Worm (Caenorhabditis elegans) whole organism, L1 larva: ENCODE measurements around the gene F16B12.6.
A peak's percentile ranks its signal among the peaks of the same experiment; 100 is the strongest.

Source experiments
- C04F5.9 ChIP-seq: sonication (generic microtip); optimal IDR thresholded peaks from 2 replicates; lab custom pipeline; 2016; ENCODE audit warnings: missing genetic modification characterization, missing compliant biosample characterization
- C16A3.4 ChIP-seq: fragments of 150-350 bp; optimal IDR thresholded peaks from 2 replicates; lab custom pipeline; 2014; ENCODE audit warnings: missing biosample characterization, missing genetic modification characterization
- C34B4.2 ChIP-seq: sonication (generic microtip); optimal IDR thresholded peaks from 2 replicates; lab custom pipeline; 2017; ENCODE audit warnings: mild to moderate bottlenecking, missing genetic modification characterization, missing compliant biosample characterization
- Y116A8C.19 ChIP-seq: sonication (generic microtip); optimal IDR thresholded peaks from 2 replicates; lab custom pipeline; 2016; ENCODE audit warnings: missing compliant biosample characterization, missing genetic modification characterization, borderline replicate concordance
- aha-1 ChIP-seq: fragments of 150-350 bp; optimal IDR thresholded peaks from 2 replicates; lab custom pipeline; 2014; ENCODE audit warnings: missing biosample characterization, missing genetic modification characterization
- blmp-1 ChIP-seq: fragments of 150-350 bp; optimal IDR thresholded peaks from 2 replicates; lab custom pipeline; 2014; ENCODE audit warnings: missing biosample characterization, missing genetic modification characterization
- ceh-63 ChIP-seq: fragments of 200-800 bp; sonication (Bioruptor generic); optimal IDR thresholded peaks from 2 replicates; lab custom pipeline; 2018; ENCODE audit warnings: mild to moderate bottlenecking, missing genetic modification characterization, missing compliant biosample characterization
- ceh-8 ChIP-seq: fragments of 200-800 bp; sonication (Bioruptor generic); optimal IDR thresholded peaks from 2 replicates; lab custom pipeline; 2018; ENCODE audit warnings: mild to moderate bottlenecking, missing genetic modification characterization, moderate library complexity, missing compliant biosample characterization
- ceh-82 ChIP-seq, 3 experiments: fragments of 150-350 bp in 1 of 3; sonication (generic microtip) in 2 of 3; optimal IDR thresholded peaks; 2 replicates each; lab custom pipeline; 2014 to 2017; ENCODE audit warnings: missing biosample characterization in 3 of 3, missing genetic modification characterization in 3 of 3
- ceh-88 ChIP-seq: fragments of 200-800 bp; sonication (Bioruptor generic); IDR thresholded peaks from 2 replicates; pipeline ENCODE4 v1.3.6; 2022; ENCODE audit warnings: missing genetic modification characterization, missing compliant biosample characterization
- ces-1 ChIP-seq: fragments of 150-350 bp; optimal IDR thresholded peaks from 2 replicates; lab custom pipeline; 2014; ENCODE audit warnings: missing biosample characterization, missing genetic modification reagents, missing genetic modification characterization
- dpl-1 ChIP-seq, 3 experiments: fragments of 150-350 bp in 2 of 3; sonication (generic microtip) in 1 of 3; optimal IDR thresholded peaks; 2 replicates each; lab custom pipeline; 2014 to 2017; ENCODE audit warnings: missing biosample characterization in 3 of 3, missing genetic modification characterization in 3 of 3, missing genetic modification reagents in 3 of 3
- efl-1 ChIP-seq, 4 experiments: fragments of 150-350 bp; optimal IDR thresholded peaks in 3 of 4; peaks in 1 of 4; 1 replicate in 1 of 4; 2 replicates in 3 of 4; lab custom pipeline; 2014; ENCODE audit warnings: missing biosample characterization in 2 of 4, missing genetic modification characterization in 2 of 4, missing genetic modification reagents in 2 of 4
- efl-3 ChIP-seq: fragments of 200-800 bp; sonication (Bioruptor generic); optimal IDR thresholded peaks from 2 replicates; lab custom pipeline; 2018; ENCODE audit warnings: mild to moderate bottlenecking, missing genetic modification characterization, missing compliant biosample characterization
- elt-3 ChIP-seq, 6 experiments: fragments of 150-350 bp in 1 of 6; sonication (generic microtip); optimal IDR thresholded peaks; 2 replicates each; lab custom pipeline; 2017 to 2018; ENCODE audit warnings: missing biosample characterization in 6 of 6, missing genetic modification characterization in 6 of 6, inconsistent platforms in 1 of 6
- fos-1 ChIP-seq: fragments of 150-350 bp; optimal IDR thresholded peaks from 2 replicates; lab custom pipeline; 2014; ENCODE audit warnings: missing biosample characterization, missing genetic modification characterization
- grh-1 ChIP-seq: fragments of 200-800 bp; sonication (Bioruptor generic); IDR thresholded peaks from 2 replicates; pipeline ENCODE4 v1.3.6; 2022; ENCODE audit warnings: missing genetic modification reagents, missing genetic modification characterization, missing compliant biosample characterization
- hlh-17 ChIP-seq: fragments of 200-800 bp; sonication (Bioruptor generic); optimal IDR thresholded peaks from 2 replicates; lab custom pipeline; 2018; ENCODE audit warnings: missing genetic modification characterization, mild to moderate bottlenecking, missing compliant biosample characterization, moderate library complexity, borderline replicate concordance
- hlh-4 ChIP-seq: sonication (generic microtip); optimal IDR thresholded peaks from 2 replicates; lab custom pipeline; 2016; ENCODE audit warnings: mild to moderate bottlenecking, missing genetic modification characterization, missing compliant biosample characterization
- hpl-2 ChIP-seq: fragments of 150-350 bp; optimal IDR thresholded peaks from 2 replicates; lab custom pipeline; 2014; ENCODE audit warnings: missing biosample characterization, missing genetic modification reagents, missing genetic modification characterization
- irx-1 ChIP-seq: sonication (generic microtip); optimal IDR thresholded peaks from 2 replicates; lab custom pipeline; 2016; ENCODE audit warnings: missing genetic modification characterization, missing compliant biosample characterization
- jun-1 ChIP-seq: fragments of 150-350 bp; optimal IDR thresholded peaks from 2 replicates; lab custom pipeline; 2014; ENCODE audit warnings: missing biosample characterization, missing genetic modification reagents, missing genetic modification characterization
- lin-14 ChIP-seq: fragments of 200-800 bp; sonication (Bioruptor generic); optimal IDR thresholded peaks from 2 replicates; lab custom pipeline; 2018; ENCODE audit warnings: mild to moderate bottlenecking, missing genetic modification characterization, moderate library complexity, missing compliant biosample characterization
- lin-15B ChIP-seq: fragments of 150-350 bp; sonication (generic microtip); optimal IDR thresholded peaks from 3 replicates; lab custom pipeline; 2014; ENCODE audit warnings: missing biosample characterization, missing genetic modification characterization
- lin-35 ChIP-seq, 2 experiments: fragments of 150-350 bp; optimal IDR thresholded peaks; 2 replicates each; lab custom pipeline; 2014; ENCODE audit warnings: missing biosample characterization in 2 of 2, missing genetic modification characterization in 2 of 2, missing genetic modification reagents in 2 of 2
- lin-39 ChIP-seq: fragments of 150-350 bp; optimal IDR thresholded peaks from 2 replicates; lab custom pipeline; 2014; ENCODE audit warnings: missing biosample characterization, missing genetic modification reagents, missing genetic modification characterization
- lir-3 ChIP-seq: sonication (generic microtip); optimal IDR thresholded peaks from 2 replicates; lab custom pipeline; 2016; ENCODE audit warnings: mild to moderate bottlenecking, missing genetic modification characterization, moderate library complexity, missing compliant biosample characterization; ENCODE audit not compliant: poor library complexity
- mdl-1 ChIP-seq, 2 experiments: fragments of 150-350 bp; optimal IDR thresholded peaks; 2 replicates each; lab custom pipeline; 2014 to 2017; ENCODE audit warnings: missing biosample characterization in 2 of 2, missing genetic modification characterization in 2 of 2, inconsistent platforms in 1 of 2
- mef-2 ChIP-seq: fragments of 150-350 bp; optimal IDR thresholded peaks from 2 replicates; lab custom pipeline; 2014; ENCODE audit warnings: missing biosample characterization, missing genetic modification characterization
- mep-1 ChIP-seq: fragments of 150-350 bp; optimal IDR thresholded peaks from 2 replicates; lab custom pipeline; 2014; ENCODE audit warnings: missing biosample characterization, missing genetic modification characterization
- nhr-11 ChIP-seq: fragments of 150-350 bp; optimal IDR thresholded peaks from 2 replicates; lab custom pipeline; 2014; ENCODE audit warnings: missing biosample characterization, missing genetic modification characterization
- nhr-19 ChIP-seq: fragments of 200-800 bp; sonication (Bioruptor generic); conservative IDR thresholded peaks from 2 replicates; pipeline ENCODE4 v1.3.6; 2022; ENCODE audit warnings: missing genetic modification characterization, missing compliant biosample characterization
- nhr-20 ChIP-seq: sonication (generic microtip); optimal IDR thresholded peaks from 2 replicates; lab custom pipeline; 2016; ENCODE audit warnings: mild to moderate bottlenecking, missing genetic modification characterization, missing compliant biosample characterization
- nhr-237 ChIP-seq: fragments of 150-350 bp; optimal IDR thresholded peaks from 2 replicates; lab custom pipeline; 2014; ENCODE audit warnings: missing biosample characterization, missing genetic modification characterization
- nhr-47 ChIP-seq: sonication (generic microtip); optimal IDR thresholded peaks from 2 replicates; lab custom pipeline; 2016; ENCODE audit warnings: mild to moderate bottlenecking, missing genetic modification characterization, moderate library complexity, missing compliant biosample characterization
- nhr-77 ChIP-seq: fragments of 150-350 bp; optimal IDR thresholded peaks from 2 replicates; lab custom pipeline; 2014; ENCODE audit warnings: missing biosample characterization, missing genetic modification characterization
- nhr-85 ChIP-seq: sonication (generic microtip); peaks from one replicate; lab custom pipeline; 2016; ENCODE audit warnings: missing genetic modification characterization, inconsistent platforms, missing compliant biosample characterization
- nhr-90 ChIP-seq: sonication (generic microtip); optimal IDR thresholded peaks from 2 replicates; lab custom pipeline; 2016; ENCODE audit warnings: mild to moderate bottlenecking, missing genetic modification characterization, missing compliant biosample characterization; ENCODE audit not compliant: poor library complexity
- pag-3 ChIP-seq: sonication (generic microtip); optimal IDR thresholded peaks from 2 replicates; lab custom pipeline; 2017; ENCODE audit warnings: missing genetic modification characterization, mild to moderate bottlenecking, missing compliant biosample characterization, antibody characterized with exemption, borderline replicate concordance; ENCODE audit not compliant: insufficient read depth
- pax-3 ChIP-seq: fragments of 200-800 bp; sonication (Bioruptor generic); optimal IDR thresholded peaks from 2 replicates; lab custom pipeline; 2018; ENCODE audit warnings: mild to moderate bottlenecking, missing genetic modification characterization, moderate library complexity, missing compliant biosample characterization
- pqm-1 ChIP-seq: sonication (generic microtip); optimal IDR thresholded peaks from 3 replicates; lab custom pipeline; 2017; ENCODE audit warnings: missing biosample characterization, missing genetic modification characterization
- rnt-1 ChIP-seq: sonication (generic microtip); optimal IDR thresholded peaks from 2 replicates; lab custom pipeline; 2016; ENCODE audit warnings: mild to moderate bottlenecking, missing genetic modification characterization, moderate library complexity, missing compliant biosample characterization
- skn-1 ChIP-seq: fragments of 150-350 bp; optimal IDR thresholded peaks from 2 replicates; lab custom pipeline; 2014; ENCODE audit warnings: missing biosample characterization, missing genetic modification characterization
- snu-23 ChIP-seq: sonication (generic microtip); optimal IDR thresholded peaks from 2 replicates; lab custom pipeline; 2016; ENCODE audit warnings: missing genetic modification characterization, missing compliant biosample characterization
- sox-4 ChIP-seq: sonication (generic microtip); optimal IDR thresholded peaks from 2 replicates; lab custom pipeline; 2016; ENCODE audit warnings: missing genetic modification characterization, missing compliant biosample characterization
- unc-30 ChIP-seq: sonication (generic microtip); optimal IDR thresholded peaks from 2 replicates; lab custom pipeline; 2017; ENCODE audit warnings: missing biosample characterization, missing genetic modification characterization
- xbp-1 ChIP-seq: sonication (generic microtip); optimal IDR thresholded peaks from 2 replicates; lab custom pipeline; 2016; ENCODE audit warnings: missing genetic modification characterization, missing compliant biosample characterization
- zag-1 ChIP-seq: fragments of 150-350 bp; optimal IDR thresholded peaks from 2 replicates; lab custom pipeline; 2014; ENCODE audit warnings: missing biosample characterization, missing genetic modification characterization
- ztf-11 ChIP-seq, 2 experiments: sonication (generic microtip); optimal IDR thresholded peaks; 2 replicates each; lab custom pipeline; 2016 to 2017; ENCODE audit warnings: missing genetic modification characterization in 2 of 2, missing biosample characterization in 1 of 2, missing compliant biosample characterization in 1 of 2

F16B12.6 gene

ce11 chrX:14090990-14091389, 11.1 kb upstream of the F16B12.6 start:
- TF ChIP-seq efl-1 (optimal IDR thresholded peaks at IDR 0.05; lab: Kevin White, UChicago) = no peak
- peak in 1 of 2 experiments; percentile 70 for TF ChIP-seq efl-1 (GFP tag; optimal IDR thresholded peaks at IDR 0.05 in 1 of 2; lab: Kevin White, UChicago)
- no peak for TF ChIP-seq C04F5.9 (tag; lab: Kevin White, UChicago)

ce11 chrX:14098618-14099118, 3.4 kb upstream of the F16B12.6 start, which contains the start of gene F16B12.4:
F16B12.4 (minus strand) TSS chrX:14098668.
- TF ChIP-seq ceh-82 (tag; optimal IDR thresholded peaks at IDR 0.05; lab: Kevin White, UChicago) (no peak), nhr-47 (tag; lab: Kevin White, UChicago) (peak; percentile 16), sox-4 (no peak), nhr-20 (tag; lab: Kevin White, UChicago) (no peak), nhr-11 (tag; lab: Kevin White, UChicago) (no peak), nhr-237 (tag; lab: Kevin White, UChicago) (no peak), hlh-4 (tag; lab: Kevin White, UChicago) (no peak), mep-1 (peak; percentile 8), nhr-19 (GFP tag; lab: Robert Waterston, UW) (no peak), efl-3 (GFP tag; lab: Kevin White, UChicago) (no peak), pag-3 (tag; lab: Kevin White, UChicago) (no peak), xbp-1 (tag; lab: Kevin White, UChicago) (no peak), irx-1 (no peak), nhr-90 (tag; lab: Kevin White, UChicago) (no peak), jun-1 (tag; lab: Kevin White, UChicago) (no peak), skn-1 (tag; lab: Kevin White, UChicago) (no peak), C04F5.9 (tag; lab: Kevin White, UChicago) (no peak), aha-1 (tag; lab: Kevin White, UChicago) (no peak), C34B4.2 (tag; lab: Kevin White, UChicago) (no peak), nhr-85 (tag; lab: Kevin White, UChicago) (peak; percentile 1), ceh-88 (GFP tag; lab: Robert Waterston, UW) (no peak), ceh-63 (GFP tag; lab: Kevin White, UChicago) (no peak), lin-14 (no peak), zag-1 (tag; lab: Kevin White, UChicago) (no peak), lir-3 (tag; lab: Kevin White, UChicago) (no peak), dpl-1 (GFP tag; optimal IDR thresholded peaks at IDR 0.05; lab: Kevin White, UChicago) (no peak), unc-30 (tag; lab: Kevin White, UChicago) (no peak), lin-39 (no peak), grh-1 (GFP tag; lab: Robert Waterston, UW) (no peak), elt-3 (tag; optimal IDR thresholded peaks at IDR 0.05; lab: Kevin White, UChicago) (no peak), Y116A8C.19 (tag; lab: Kevin White, UChicago) (no peak), C16A3.4 (tag; lab: Kevin White, UChicago) (no peak), mef-2 (tag; lab: Kevin White, UChicago) (no peak), hlh-17 (GFP tag; lab: Kevin White, UChicago) (no peak), ces-1 (GFP tag; lab: Kevin White, UChicago) (no peak), rnt-1 (no peak), mdl-1 (tag; optimal IDR thresholded peaks at IDR 0.05; lab: Kevin White, UChicago) (no peak), blmp-1 (no peak), hpl-2 (GFP tag; lab: Kevin White, UChicago) (no peak), nhr-77 (tag; lab: Kevin White, UChicago) (no peak), ztf-11 (tag; optimal IDR thresholded peaks at IDR 0.05; lab: Kevin White, UChicago) (no peak), pax-3 (tag; lab: Kevin White, UChicago) (no peak), snu-23 (GFP tag; lab: Kevin White, UChicago) (peak; percentile 12), ceh-8 (GFP tag; lab: Kevin White, UChicago) (no peak), lin-15B (tag; lab: Kevin White, UChicago) (no peak), efl-1 (optimal IDR thresholded peaks at IDR 0.05; lab: Kevin White, UChicago) (peak in 1 of 2 experiments; percentile 7), efl-1 (GFP tag; optimal IDR thresholded peaks at IDR 0.05 in 1 of 2; lab: Kevin White, UChicago) (peak in 1 of 2 experiments; percentile 3), fos-1 (tag; lab: Kevin White, UChicago) (no peak), lin-35 (GFP tag; optimal IDR thresholded peaks at IDR 0.05; lab: Kevin White, UChicago) (peak in 1 of 2 experiments; percentile 29), pqm-1 (tag; lab: Kevin White, UChicago) (no peak)
